Worm (Caenorhabditis elegans): ENCODE results near the gene C14E2.3.

DNA sequence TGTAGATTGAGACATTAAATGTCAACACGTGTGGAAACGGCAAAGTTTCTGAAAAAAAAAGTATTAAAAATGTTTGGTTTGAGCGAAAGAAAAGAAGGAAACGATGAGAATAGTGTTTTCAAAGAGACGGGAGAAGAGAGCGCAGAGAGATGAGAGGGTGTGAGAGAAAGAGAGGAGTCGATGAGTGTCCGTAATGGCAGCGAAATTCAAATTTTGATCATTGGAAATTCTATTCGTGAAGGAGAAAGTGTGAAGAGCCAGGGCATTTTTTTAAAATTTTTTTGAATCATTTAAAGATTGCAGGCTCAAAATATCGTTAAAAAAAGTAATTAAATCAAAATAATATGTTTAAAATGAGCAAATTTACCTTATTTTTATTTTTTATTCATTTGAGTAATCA, 34.2 kb upstream of the C14E2.3 start, which contains the start of gene T26C11.4:
- TF ChIP-seq med-1 (GFP tag; optimal IDR thresholded peaks at IDR 0.05; ENCODE audit: insufficient read depth) (no peak), flt-1 (GFP tag; IDR thresholded peaks at IDR 0.05) (no peak)
